Worm (Caenorhabditis elegans) whole organism, L4 larva: ENCODE measurements around the gene dmd-4.

Experiments
- ceh-82 ChIP-seq: sonication (generic microtip); optimal IDR thresholded peaks from 2 replicates; lab custom pipeline; 2017; ENCODE audit warnings: missing biosample characterization, missing genetic modification characterization
- daf-12 ChIP-seq: fragments of 150-350 bp; optimal IDR thresholded peaks from 2 replicates; lab custom pipeline; 2014; ENCODE audit warnings: missing biosample characterization, missing genetic modification reagents, missing genetic modification characterization
- egl-27 ChIP-seq: sonication (generic microtip); optimal IDR thresholded peaks from 3 replicates; lab custom pipeline; 2017; ENCODE audit warnings: missing biosample characterization, missing genetic modification reagents, missing genetic modification characterization
- fkh-10 ChIP-seq: fragments of 150-350 bp; optimal IDR thresholded peaks from 2 replicates; lab custom pipeline; 2014; ENCODE audit warnings: missing biosample characterization, missing genetic modification reagents, missing genetic modification characterization
- jun-1 ChIP-seq: fragments of 150-350 bp; optimal IDR thresholded peaks from 2 replicates; lab custom pipeline; 2014; ENCODE audit warnings: missing biosample characterization, missing genetic modification reagents, missing genetic modification characterization
- lin-13 ChIP-seq: fragments of 150-350 bp; optimal IDR thresholded peaks from 2 replicates; lab custom pipeline; 2014; ENCODE audit warnings: missing biosample characterization, missing genetic modification reagents, missing genetic modification characterization
- lin-15B ChIP-seq: fragments of 150-350 bp; sonication (generic microtip); optimal IDR thresholded peaks from 3 replicates; lab custom pipeline; 2014; ENCODE audit warnings: missing biosample characterization, missing genetic modification characterization
- nhr-11 ChIP-seq: fragments of 150-350 bp; optimal IDR thresholded peaks from 2 replicates; lab custom pipeline; 2014; ENCODE audit warnings: missing biosample characterization, missing genetic modification characterization
- pha-4 ChIP-seq, 2 experiments: fragments of 150-350 bp in 1 of 2; fragments of 200-800 bp in 1 of 2; sonication (Bioruptor generic) in 1 of 2; IDR thresholded peaks in 1 of 2; optimal IDR thresholded peaks in 1 of 2; 2 replicates each; pipeline versions ENCODE4 v1.3.6 to Lab custom; 2014 to 2022; ENCODE audit warnings: missing genetic modification characterization in 2 of 2, missing genetic modification reagents in 2 of 2, missing biosample characterization in 1 of 2, missing compliant biosample characterization in 1 of 2
- set-16 ChIP-seq: fragments of 200-800 bp; sonication (Bioruptor generic); IDR thresholded peaks from 2 replicates; pipeline ENCODE4 v1.3.6; 2022; ENCODE audit warnings: missing genetic modification reagents, missing genetic modification characterization, missing compliant biosample characterization
- unc-130 ChIP-seq: sonication (generic microtip); optimal IDR thresholded peaks from 2 replicates; lab custom pipeline; 2016; ENCODE audit warnings: missing genetic modification reagents, missing genetic modification characterization, missing compliant biosample characterization
- unc-39 ChIP-seq: sonication (generic microtip); optimal IDR thresholded peaks from 2 replicates; lab custom pipeline; 2017; ENCODE audit warnings: missing biosample characterization, missing genetic modification characterization
- zfp-2 ChIP-seq: sonication (generic microtip); optimal IDR thresholded peaks from 2 replicates; lab custom pipeline; 2016; ENCODE audit warnings: mild to moderate bottlenecking, missing genetic modification characterization, missing compliant biosample characterization

DNA sequence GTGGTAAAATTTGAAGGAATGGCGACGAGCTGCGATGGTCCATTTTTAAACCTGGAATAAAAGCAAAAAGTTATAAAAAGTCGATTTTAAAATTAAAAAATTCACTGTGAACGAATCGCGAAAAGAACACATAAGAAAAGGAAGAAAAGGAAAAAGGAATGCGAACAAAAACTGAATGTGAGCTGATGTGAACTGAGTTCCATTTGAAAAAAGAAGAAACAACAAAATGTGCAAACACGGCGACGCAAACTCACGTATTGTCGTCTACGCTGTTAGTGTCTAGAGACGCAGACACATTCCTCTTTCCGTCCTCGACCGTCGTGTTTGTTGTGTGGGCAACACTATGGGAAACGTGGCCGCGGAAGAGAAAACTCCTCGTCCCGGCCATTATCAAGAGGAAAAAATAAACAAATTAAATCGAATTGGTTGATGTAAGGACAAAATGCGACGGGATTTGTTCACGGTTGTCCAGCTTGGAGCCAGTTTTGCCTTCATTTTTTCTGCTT, 7.9 kb downstream of the dmd-4 start, which contains the start of the genes C27C12.1 and C27C12.4:
- TF ChIP-seq egl-27 (no peak), lin-15B (no peak), zfp-2 (tag; lab: Kevin White, UChicago) (no peak), nhr-11 (tag; lab: Kevin White, UChicago) (peak; percentile 81), fkh-10 (GFP tag; lab: Kevin White, UChicago) (peak; percentile 78), jun-1 (tag; lab: Kevin White, UChicago) (no peak), set-16 (GFP tag; lab: Robert Waterston, UW) (no peak), ceh-82 (tag; lab: Kevin White, UChicago) (no peak), lin-13 (peak; percentile 76), unc-39 (no peak), unc-130 (GFP tag; lab: Kevin White, UChicago) (peak; percentile 33), pha-4 (GFP tag; IDR thresholded peaks at IDR 0.05; lab: Robert Waterston, UW) (no peak), pha-4 (tag; optimal IDR thresholded peaks at IDR 0.05; lab: Kevin White, UChicago) (peak; percentile 92), daf-12 (tag; lab: Kevin White, UChicago) (no peak)
